Comparison of ENCODE assay signal across 3 fruit fly cellular contexts in genomic region chr3R:31706895-31707238, dm6.
A peak's percentile ranks its signal among the peaks of the same experiment; 100 is the strongest.
TF ChIP-seq lines count a peak whose summit lies in the region.

No protein-coding gene starts in this region.

- TF ChIP-seq CTCF in whole organism, embryonic (GFP tag; optimal IDR thresholded peaks at IDR 0.05; lab: Kevin White, UChicago), result no peak

TF ChIP-seq in whole organism, embryonic, 481 proteins besides CTCF, POLR2A, EP300 and RAD21 (continues in another document):
- TF ChIP-seq gcm (GFP tag; optimal IDR thresholded peaks at IDR 0.05; lab: Kevin White, UChicago) (no peak), CG15479 (GFP tag; optimal IDR thresholded peaks at IDR 0.05; lab: Kevin White, UChicago) (peak; percentile 54), CG2116 (GFP tag; optimal IDR thresholded peaks at IDR 0.05; lab: Kevin White, UChicago) (no peak), CG4424 (GFP tag; optimal IDR thresholded peaks at IDR 0.05; lab: Kevin White, UChicago) (peak; percentile 6), psq (GFP tag; optimal IDR thresholded peaks at IDR 0.05; lab: Kevin White, UChicago) (no peak), Ets65A (GFP tag; lab: Kevin White, UChicago) (peak; percentile 72), CG12391 (tag; optimal IDR thresholded peaks at IDR 0.05; lab: Kevin White, UChicago) (peak; percentile 14), ems (GFP tag; optimal IDR thresholded peaks at IDR 0.05; lab: Kevin White, UChicago) (no peak), chif (GFP tag; optimal IDR thresholded peaks at IDR 0.05; lab: Kevin White, UChicago) (peak in 1 of 2 experiments; percentile 13), cwo (GFP tag; optimal IDR thresholded peaks at IDR 0.05; lab: Kevin White, UChicago) (no peak), so (GFP tag; IDR thresholded peaks at IDR 0.05; lab: Robert Waterston, UW) (no peak), CG16815 (GFP tag; optimal IDR thresholded peaks at IDR 0.05; lab: Kevin White, UChicago) (peak; percentile 21), prd (optimal IDR thresholded peaks at IDR 0.05; lab: Kevin White, UChicago) (no peak), prd (GFP tag; IDR thresholded peaks at IDR 0.05; lab: Robert Waterston, UW) (peak; percentile 73; the same call in 2 of the 3 replicates), Chrac-16 (GFP tag; optimal IDR thresholded peaks at IDR 0.05; lab: Kevin White, UChicago) (peak; percentile 10), CG31441 (GFP tag; IDR thresholded peaks at IDR 0.05; lab: Robert Waterston, UW) (peak; percentile 32), CG12659 (GFP tag; optimal IDR thresholded peaks at IDR 0.05; lab: Kevin White, UChicago) (no peak), TFAM (GFP tag; optimal IDR thresholded peaks at IDR 0.05; lab: Kevin White, UChicago) (no peak), bsh (GFP tag; optimal IDR thresholded peaks at IDR 0.05; lab: Kevin White, UChicago) (peak in 1 of 2 experiments; percentile 4), CG10267 (tag; optimal IDR thresholded peaks at IDR 0.05; lab: Kevin White, UChicago) (peak; percentile 2), D19A (tag; optimal IDR thresholded peaks at IDR 0.05; lab: Kevin White, UChicago) (peak; percentile 0), CG14710 (tag; optimal IDR thresholded peaks at IDR 0.05; lab: Kevin White, UChicago) (peak; percentile 17), Atf6 (GFP tag; IDR thresholded peaks at IDR 0.05; lab: Robert Waterston, UW) (no peak), sna (GFP tag; IDR thresholded peaks at IDR 0.05; lab: Robert Waterston, UW; ENCODE audit: partially characterized antibody) (no peak), CG10959 (GFP tag; IDR thresholded peaks at IDR 0.05; lab: Robert Waterston, UW) (0 out of 2 replicates have a peak, but pooled peaks have one; percentile 46), CG18262 (tag; optimal IDR thresholded peaks at IDR 0.05; lab: Kevin White, UChicago) (peak; percentile 45), CG10979 (tag; optimal IDR thresholded peaks at IDR 0.05; lab: Kevin White, UChicago) (peak; percentile 50), HmgD (GFP tag; optimal IDR thresholded peaks at IDR 0.05; lab: Kevin White, UChicago) (no peak), sens (GFP tag; lab: Kevin White, UChicago) (peak; percentile 87), Oli (tag; optimal IDR thresholded peaks at IDR 0.05; lab: Kevin White, UChicago) (no peak), pnt (GFP tag; optimal IDR thresholded peaks at IDR 0.05; lab: Kevin White, UChicago) (peak; percentile 0)

TF ChIP-seq in whole organism, prepupa, 60 proteins besides CTCF, POLR2A, EP300 and RAD21:
- TF ChIP-seq acj6 (GFP tag; optimal IDR thresholded peaks at IDR 0.05; lab: Kevin White, UChicago) (no peak), Blimp-1 (GFP tag; optimal IDR thresholded peaks at IDR 0.05; lab: Kevin White, UChicago) (no peak), Ets96B (tag; optimal IDR thresholded peaks at IDR 0.05; lab: Kevin White, UChicago) (peak; percentile 28), CG32006 (GFP tag; optimal IDR thresholded peaks at IDR 0.05; lab: Kevin White, UChicago) (peak; percentile 29), fd85E (GFP tag; optimal IDR thresholded peaks at IDR 0.05; lab: Kevin White, UChicago) (no peak), achi (GFP tag; optimal IDR thresholded peaks at IDR 0.05; lab: Kevin White, UChicago) (no peak), CG8632 (GFP tag; optimal IDR thresholded peaks at IDR 0.05; lab: Kevin White, UChicago) (no peak), Hr4 (GFP tag; optimal IDR thresholded peaks at IDR 0.05; lab: Kevin White, UChicago) (peak; percentile 22), net (GFP tag; optimal IDR thresholded peaks at IDR 0.05; lab: Kevin White, UChicago) (no peak), eg (GFP tag; IDR thresholded peaks at IDR 0.05; lab: Robert Waterston, UW) (no peak), fkh (GFP tag; optimal IDR thresholded peaks at IDR 0.05; lab: Kevin White, UChicago) (no peak), topi (GFP tag; optimal IDR thresholded peaks at IDR 0.05; lab: Kevin White, UChicago) (peak; percentile 14), CG10631 (GFP tag; optimal IDR thresholded peaks at IDR 0.05; lab: Kevin White, UChicago) (peak; percentile 10), svp (GFP tag; lab: Kevin White, UChicago) (peak; percentile 61), Eip78C (GFP tag; lab: Kevin White, UChicago) (peak; percentile 66), Hr38 (GFP tag; optimal IDR thresholded peaks at IDR 0.05; lab: Kevin White, UChicago) (no peak), CG1621 (tag; optimal IDR thresholded peaks at IDR 0.05; lab: Kevin White, UChicago) (no peak), CG7368 (GFP tag; optimal IDR thresholded peaks at IDR 0.05; lab: Kevin White, UChicago) (no peak), CG4318 (GFP tag; optimal IDR thresholded peaks at IDR 0.05; lab: Kevin White, UChicago) (no peak), Sox102F (GFP tag; optimal IDR thresholded peaks at IDR 0.05; lab: Kevin White, UChicago) (no peak), CG6808 (GFP tag; optimal IDR thresholded peaks at IDR 0.05; lab: Kevin White, UChicago) (no peak), Hr39 (GFP tag; optimal IDR thresholded peaks at IDR 0.05; lab: Kevin White, UChicago) (no peak), Sox15 (GFP tag; optimal IDR thresholded peaks at IDR 0.05; lab: Kevin White, UChicago) (no peak), CG15336 (GFP tag; IDR thresholded peaks at IDR 0.05; lab: Robert Waterston, UW) (0 out of 2 replicates have a peak, but pooled peaks have one; percentile 11), CG8119 (GFP tag; IDR thresholded peaks at IDR 0.05; lab: Robert Waterston, UW) (no peak), CG31627 (GFP tag; optimal IDR thresholded peaks at IDR 0.05; lab: Kevin White, UChicago) (no peak)

TF ChIP-seq in whole organism, pupa, 21 proteins besides CTCF, POLR2A, EP300 and RAD21:
- TF ChIP-seq EcR (GFP tag; optimal IDR thresholded peaks at IDR 0.05; lab: Kevin White, UChicago) (no peak), CG10348 (GFP tag; IDR thresholded peaks at IDR 0.05; lab: Robert Waterston, UW) (no peak), CG8159 (tag; optimal IDR thresholded peaks at IDR 0.05; lab: Kevin White, UChicago) (peak; percentile 52), CG17806 (tag; optimal IDR thresholded peaks at IDR 0.05; lab: Kevin White, UChicago) (peak; percentile 35), CG14655 (GFP tag; optimal IDR thresholded peaks at IDR 0.05; lab: Kevin White, UChicago) (peak; percentile 27), CG9948 (tag; optimal IDR thresholded peaks at IDR 0.05; lab: Kevin White, UChicago) (peak; percentile 24), fd96Ca (GFP tag; IDR thresholded peaks at IDR 0.05; lab: Robert Waterston, UW) (no peak), CG4496 (GFP tag; IDR thresholded peaks at IDR 0.05; lab: Robert Waterston, UW) (no peak), CG34367 (tag; optimal IDR thresholded peaks at IDR 0.05; lab: Kevin White, UChicago) (no peak), Pif1B (GFP tag; optimal IDR thresholded peaks at IDR 0.05; lab: Kevin White, UChicago) (no peak), D1 (tag; optimal IDR thresholded peaks at IDR 0.05; lab: Kevin White, UChicago) (no peak), Snoo (tag; optimal IDR thresholded peaks at IDR 0.05; lab: Kevin White, UChicago) (no peak), CG8301 (tag; optimal IDR thresholded peaks at IDR 0.05; lab: Kevin White, UChicago) (peak; percentile 32), CG32121 (GFP tag; IDR thresholded peaks at IDR 0.05; lab: Robert Waterston, UW) (no peak)
